Worm (Caenorhabditis elegans) whole organism, mixed stage, embryonic: Measurements from ENCODE around the gene C48B4.6.

Source experiments
- ceh-43 ChIP-seq: fragments of 200-800 bp; sonication (Bioruptor generic); optimal IDR thresholded peaks from 2 replicates; lab custom pipeline; 2018; ENCODE audit warnings: mild to moderate bottlenecking, missing genetic modification characterization, moderate library complexity, missing compliant biosample characterization
- ces-1 ChIP-seq: fragments of 150-350 bp; optimal IDR thresholded peaks from 2 replicates; lab custom pipeline; 2014; ENCODE audit warnings: missing biosample characterization, missing genetic modification reagents, missing genetic modification characterization
- lin-32 ChIP-seq: fragments of 200-800 bp; sonication (Bioruptor generic); optimal IDR thresholded peaks from 2 replicates; lab custom pipeline; 2018; ENCODE audit warnings: mild to moderate bottlenecking, missing genetic modification characterization, missing compliant biosample characterization
- lsy-2 ChIP-seq: fragments of 150-350 bp; optimal IDR thresholded peaks from 2 replicates; lab custom pipeline; 2014; ENCODE audit warnings: missing biosample characterization, missing genetic modification characterization
- mep-1 ChIP-seq: fragments of 150-350 bp; optimal IDR thresholded peaks from 2 replicates; lab custom pipeline; 2017; ENCODE audit warnings: missing biosample characterization, missing genetic modification reagents, missing genetic modification characterization, inconsistent platforms
- nhr-237 ChIP-seq: fragments of 150-350 bp; optimal IDR thresholded peaks from 2 replicates; lab custom pipeline; 2014; ENCODE audit warnings: missing biosample characterization, missing genetic modification characterization
- unc-120 ChIP-seq: sonication (generic microtip); optimal IDR thresholded peaks from 2 replicates; lab custom pipeline; 2017; ENCODE audit warnings: missing genetic modification characterization, missing compliant biosample characterization; ENCODE audit not compliant: poor library complexity, severe bottlenecking
- unc-62 ChIP-seq: fragments of 150-350 bp; optimal IDR thresholded peaks from 2 replicates; lab custom pipeline; 2014; ENCODE audit warnings: missing biosample characterization, missing genetic modification reagents, missing genetic modification characterization

Gene C48B4.6

DNA sequence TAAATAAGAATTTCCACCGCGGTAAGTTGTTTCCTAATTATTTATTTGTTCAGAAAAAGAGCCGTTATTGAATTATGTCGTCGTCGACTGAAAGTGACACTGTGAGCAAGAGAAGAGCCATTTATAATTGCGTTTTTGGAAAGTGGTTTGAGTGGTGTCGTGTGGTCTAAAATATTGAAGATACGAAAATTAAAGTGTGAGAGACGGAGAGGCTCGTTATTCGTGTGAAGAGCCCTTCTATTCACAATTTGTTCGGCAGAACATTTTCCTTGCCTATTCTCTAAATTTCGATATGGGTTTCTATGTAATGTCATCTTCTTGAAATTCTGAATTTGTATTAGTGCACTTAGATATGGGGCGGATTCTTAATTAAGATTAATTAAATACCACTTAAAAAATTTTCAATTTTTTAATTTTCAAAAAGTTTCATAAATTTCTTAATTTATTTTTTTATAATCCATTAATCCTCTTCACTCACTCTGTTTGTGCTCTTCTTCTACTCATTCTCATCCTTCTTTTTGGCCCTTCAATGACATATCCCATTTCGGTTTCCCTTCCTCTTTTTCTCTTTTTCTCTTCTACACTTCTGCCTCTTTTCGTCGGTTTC lies 48.5 kb downstream of the C48B4.6 start:
- peak; percentile 23 for TF ChIP-seq unc-120 (tag; lab: Kevin White, UChicago)
- TF ChIP-seq ces-1 (GFP tag; lab: Kevin White, UChicago), result peak; percentile 94
- no peak for TF ChIP-seq ceh-43 (GFP tag; lab: Kevin White, UChicago)
- TF ChIP-seq unc-62 (GFP tag; lab: Kevin White, UChicago), result peak; percentile 45

DNA sequence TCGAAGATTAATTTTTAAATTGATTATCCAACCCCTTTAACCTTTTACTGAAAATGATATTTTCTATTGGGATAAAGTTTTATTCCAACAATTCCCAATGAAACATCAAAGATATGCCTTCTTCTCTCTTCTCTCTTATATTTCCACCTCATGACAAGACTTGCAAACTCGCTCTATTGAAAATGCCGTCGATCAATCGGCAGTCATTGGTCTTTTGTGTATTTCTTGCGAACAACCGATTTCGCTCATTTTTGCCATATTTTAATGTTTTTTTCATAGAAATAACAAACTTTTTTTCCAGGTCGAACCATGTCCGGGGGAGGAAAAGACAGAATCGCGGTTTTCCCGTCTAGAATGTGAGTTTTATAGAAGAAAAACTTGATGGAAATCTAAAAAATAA lies 50.6 kb downstream of the C48B4.6 start, which contains the start of gene vha-14:
Gene vha-14, plus strand, starts transcription at position 302 of the 400 bp plus-strand sequence.
- TF ChIP-seq nhr-237 (tag; lab: Kevin White, UChicago) (peak; percentile 19), lin-32 (no peak), unc-62 (GFP tag; lab: Kevin White, UChicago) (peak; percentile 38), mep-1 (tag; lab: Kevin White, UChicago) (peak; percentile 71), ces-1 (GFP tag; lab: Kevin White, UChicago) (peak; percentile 6), lsy-2 (tag; lab: Kevin White, UChicago) (peak; percentile 38)
